Fruit fly (Drosophila melanogaster) whole organism, embryonic: ENCODE results near the gene Cpsf100.
A peak's percentile ranks its signal among the peaks of the same experiment; 100 is the strongest.

Experiments used
- Antp ChIP-seq: fragments of 200-800 bp; sonication (Bioruptor generic); optimal IDR thresholded peaks from 3 replicates; lab custom pipeline; 2016; ENCODE audit warnings: missing biosample characterization, missing genetic modification characterization
- Bteb2 ChIP-seq: fragments of 200-800 bp; sonication (Bioruptor generic); optimal IDR thresholded peaks from 2 replicates; lab custom pipeline; 2016; ENCODE audit warnings: missing biosample characterization, missing genetic modification characterization
- CG11456 ChIP-seq: fragments of 200-800 bp; sonication (Bioruptor generic); IDR thresholded peaks from 3 replicates; pipeline ENCODE4 v1.3.6; 2022; ENCODE audit warnings: missing biosample characterization, missing genetic modification characterization
- CG12659 ChIP-seq: fragments of 200-800 bp; sonication (Bioruptor generic); optimal IDR thresholded peaks from 3 replicates; lab custom pipeline; 2017; ENCODE audit warnings: mild to moderate bottlenecking, missing biosample characterization, missing genetic modification reagents, missing genetic modification characterization
- CG15011 ChIP-seq: fragments of 200-800 bp; sonication (Bioruptor generic); optimal IDR thresholded peaks from 3 replicates; lab custom pipeline; 2018; ENCODE audit warnings: missing biosample characterization, mild to moderate bottlenecking, missing genetic modification characterization
- CG16813 ChIP-seq: fragments of 200-800 bp; sonication (Bioruptor generic); IDR thresholded peaks from 3 replicates; pipeline ENCODE4 v1.3.6; 2022; ENCODE audit warnings: missing biosample characterization, missing genetic modification characterization; ENCODE audit not compliant: partially characterized antibody
- CG16815 ChIP-seq: fragments of 200-800 bp; sonication (Bioruptor generic); optimal IDR thresholded peaks from 3 replicates; lab custom pipeline; 2017; ENCODE audit warnings: missing biosample characterization, mild to moderate bottlenecking, missing genetic modification characterization
- CG17829 ChIP-seq: fragments of 200-800 bp; optimal IDR thresholded peaks from 2 replicates; lab custom pipeline; 2019; ENCODE audit warnings: missing biosample characterization, mild to moderate bottlenecking, missing genetic modification characterization, moderate library complexity
- CG17912 ChIP-seq: fragments of 200-800 bp; sonication (Bioruptor generic); optimal IDR thresholded peaks from 2 replicates; lab custom pipeline; 2018; ENCODE audit warnings: missing biosample characterization, mild to moderate bottlenecking, missing genetic modification characterization
- CG2129 ChIP-seq: fragments of 200-800 bp; sonication (Bioruptor generic); IDR thresholded peaks from 2 replicates; pipeline ENCODE4 v1.3.6; 2022; ENCODE audit warnings: missing biosample characterization, missing genetic modification characterization; ENCODE audit not compliant: partially characterized antibody
- CG2889 ChIP-seq: fragments of 200-800 bp; sonication (Bioruptor generic); IDR thresholded peaks from 3 replicates; pipeline ENCODE4 v1.3.6; 2022; ENCODE audit warnings: missing biosample characterization, missing genetic modification characterization
- CG32767 ChIP-seq: fragments of 200-800 bp; sonication (Bioruptor generic); IDR thresholded peaks from 2 replicates; pipeline ENCODE4 v1.3.6; 2022; ENCODE audit warnings: missing biosample characterization, missing genetic modification characterization
- CG33213 ChIP-seq: fragments of 200-800 bp; sonication (Bioruptor generic); optimal IDR thresholded peaks from 3 replicates; lab custom pipeline; 2016; ENCODE audit warnings: missing biosample characterization, missing genetic modification characterization
- CG34376 ChIP-seq: fragments of 200-800 bp; sonication (Bioruptor generic); optimal IDR thresholded peaks from 2 replicates; lab custom pipeline; 2018; ENCODE audit warnings: missing biosample characterization, mild to moderate bottlenecking, missing genetic modification characterization
- CG42726 ChIP-seq: fragments of 200-800 bp; sonication (Bioruptor generic); IDR thresholded peaks from 2 replicates; pipeline ENCODE4 v1.3.6; 2022; ENCODE audit warnings: missing biosample characterization, missing genetic modification characterization; ENCODE audit not compliant: partially characterized antibody
- CG4360 ChIP-seq: fragments of 200-800 bp; sonication (Bioruptor generic); IDR thresholded peaks from 2 replicates; pipeline ENCODE4 v1.3.6; 2022; ENCODE audit warnings: missing biosample characterization, missing genetic modification characterization
- CG7963 ChIP-seq: fragments of 200-800 bp; sonication (Bioruptor generic); IDR thresholded peaks from 3 replicates; pipeline ENCODE4 v1.3.6; 2022; ENCODE audit warnings: missing biosample characterization, missing genetic modification characterization; ENCODE audit not compliant: partially characterized antibody
- CG8089 ChIP-seq: fragments of 200-800 bp; sonication (Bioruptor generic); optimal IDR thresholded peaks from 3 replicates; lab custom pipeline; 2016; ENCODE audit warnings: missing biosample characterization, missing genetic modification characterization
- CG8944 ChIP-seq: fragments of 200-800 bp; sonication (Bioruptor generic); optimal IDR thresholded peaks from 3 replicates; lab custom pipeline; 2016; ENCODE audit warnings: missing biosample characterization, missing genetic modification characterization
- CG9797 ChIP-seq: fragments of 200-800 bp; sonication (Bioruptor generic); optimal IDR thresholded peaks from 3 replicates; lab custom pipeline; 2018; ENCODE audit warnings: missing biosample characterization, mild to moderate bottlenecking, missing genetic modification characterization
- Doc3 ChIP-seq: fragments of 200-800 bp; sonication (Bioruptor generic); IDR thresholded peaks from 3 replicates; pipeline ENCODE4 v1.3.6; 2022; ENCODE audit warnings: missing biosample characterization, missing genetic modification characterization; ENCODE audit not compliant: partially characterized antibody
- Dref ChIP-seq: fragments of 200-800 bp; sonication (Bioruptor generic); IDR thresholded peaks from 2 replicates; pipeline ENCODE4 v1.3.6; 2022; ENCODE audit warnings: missing biosample characterization, missing genetic modification characterization
- Hmx ChIP-seq: fragments of 200-800 bp; sonication (Bioruptor generic); optimal IDR thresholded peaks from 2 replicates; lab custom pipeline; 2016; ENCODE audit warnings: missing biosample characterization, missing genetic modification characterization
- MBD-R2 ChIP-seq: fragments of 200-800 bp; sonication (Bioruptor generic); IDR thresholded peaks from 2 replicates; pipeline ENCODE4 v1.3.6; 2022; ENCODE audit warnings: missing biosample characterization, missing genetic modification characterization
- MESR4 ChIP-seq: fragments of 200-800 bp; sonication (Bioruptor generic); optimal IDR thresholded peaks from 2 replicates; lab custom pipeline; 2018; ENCODE audit warnings: missing biosample characterization, mild to moderate bottlenecking, missing genetic modification characterization, moderate library complexity
- Med ChIP-seq: fragments of 200-800 bp; sonication (Bioruptor generic); peaks from one replicate; lab custom pipeline; 2016; ENCODE audit warnings: missing biosample characterization, missing genetic modification characterization, mild to moderate bottlenecking, inconsistent platforms, moderate library complexity
- Myb ChIP-seq: fragments of 200-800 bp; sonication (Bioruptor generic); optimal IDR thresholded peaks from 2 replicates; lab custom pipeline; 2016; ENCODE audit warnings: missing biosample characterization, missing genetic modification characterization
- NC2β ChIP-seq: fragments of 200-800 bp; sonication (Bioruptor generic); optimal IDR thresholded peaks from 2 replicates; lab custom pipeline; 2016; ENCODE audit warnings: missing biosample characterization, missing genetic modification characterization
- Opbp ChIP-seq: fragments of 200-800 bp; sonication (Bioruptor generic); IDR thresholded peaks from 3 replicates; pipeline ENCODE4 v1.3.6; 2022; ENCODE audit warnings: missing biosample characterization, missing genetic modification characterization; ENCODE audit not compliant: partially characterized antibody
- Sin3A ChIP-seq: fragments of >200 bp; optimal IDR thresholded peaks from 2 replicates; lab custom pipeline; 2018
- Sry-δ ChIP-seq: fragments of 200-800 bp; sonication (Bioruptor generic); optimal IDR thresholded peaks from 2 replicates; lab custom pipeline; 2016; ENCODE audit warnings: missing biosample characterization, missing genetic modification characterization
- Stat92E ChIP-seq, 3 experiments: fragments of >200 bp in 2 of 3; fragments of 200-800 bp in 1 of 3; sonication (Bioruptor generic) in 1 of 3; optimal IDR thresholded peaks; 2 replicates each; lab custom pipeline; 2017 to 2019; ENCODE audit warnings: missing biosample characterization in 3 of 3, missing genetic modification characterization in 3 of 3, mild to moderate bottlenecking in 1 of 3, moderate library complexity in 1 of 3
- Trl ChIP-seq, 3 experiments: fragments of >200 bp in 2 of 3; fragments of 200-800 bp in 1 of 3; sonication (Bioruptor generic) in 1 of 3; optimal IDR thresholded peaks; 2 replicates in 1 of 3; 3 replicates in 2 of 3; lab custom pipeline; 2016 to 2017; ENCODE audit warnings: missing biosample characterization in 1 of 3, missing genetic modification characterization in 1 of 3
- YL-1 ChIP-seq: fragments of 200-800 bp; sonication (Bioruptor generic); optimal IDR thresholded peaks from 3 replicates; lab custom pipeline; 2017; ENCODE audit warnings: missing biosample characterization, mild to moderate bottlenecking, missing genetic modification characterization
- al ChIP-seq: fragments of 200-800 bp; sonication (Bioruptor generic); IDR thresholded peaks from 2 replicates; pipeline ENCODE4 v1.3.6; 2022; ENCODE audit warnings: missing biosample characterization, missing genetic modification characterization
- ato ChIP-seq: fragments of 200-800 bp; sonication (Bioruptor generic); IDR thresholded peaks from 2 replicates; pipeline ENCODE4 v1.3.6; 2022; ENCODE audit warnings: missing biosample characterization, missing genetic modification characterization; ENCODE audit not compliant: partially characterized antibody
- corto ChIP-seq: fragments of 200-800 bp; sonication (Bioruptor generic); optimal IDR thresholded peaks from 2 replicates; lab custom pipeline; 2016; ENCODE audit warnings: missing biosample characterization, mild to moderate bottlenecking, missing genetic modification characterization, moderate library complexity
- exex ChIP-seq: fragments of 200-800 bp; sonication (Bioruptor generic); optimal IDR thresholded peaks from 4 replicates; lab custom pipeline; 2018; ENCODE audit warnings: missing biosample characterization, mild to moderate bottlenecking, missing genetic modification characterization, moderate library complexity
- hb ChIP-seq: fragments of 200-800 bp; sonication (Bioruptor generic); IDR thresholded peaks from 3 replicates; pipeline ENCODE4 v1.3.6; 2022; ENCODE audit warnings: missing biosample characterization, missing genetic modification characterization; ENCODE audit not compliant: partially characterized antibody
- her ChIP-seq: fragments of 200-800 bp; sonication (Bioruptor generic); optimal IDR thresholded peaks from 2 replicates; lab custom pipeline; 2016; ENCODE audit warnings: missing biosample characterization, missing genetic modification characterization
- hth ChIP-seq: fragments of >200 bp; optimal IDR thresholded peaks from 2 replicates; lab custom pipeline; 2017; ENCODE audit warnings: inconsistent platforms
- inv ChIP-seq: fragments of 200-800 bp; sonication (Bioruptor generic); IDR thresholded peaks from 2 replicates; pipeline ENCODE4 v1.3.6; 2022; ENCODE audit warnings: missing biosample characterization, missing genetic modification characterization; ENCODE audit not compliant: partially characterized antibody
- lbe ChIP-seq: fragments of 200-800 bp; sonication (Bioruptor generic); optimal IDR thresholded peaks from 2 replicates; lab custom pipeline; 2016; ENCODE audit warnings: missing biosample characterization, mild to moderate bottlenecking, missing genetic modification characterization
- nom ChIP-seq: fragments of 200-800 bp; sonication (Bioruptor generic); optimal IDR thresholded peaks from 2 replicates; lab custom pipeline; 2017; ENCODE audit warnings: missing biosample characterization, missing genetic modification characterization, mild to moderate bottlenecking, moderate library complexity, missing genetic modification reagents
- sd ChIP-seq: fragments of 200-800 bp; sonication (Bioruptor generic); optimal IDR thresholded peaks from 3 replicates; lab custom pipeline; 2018; ENCODE audit warnings: missing biosample characterization, mild to moderate bottlenecking, missing genetic modification characterization, moderate library complexity
- sens ChIP-seq: fragments of 200-800 bp; sonication (Bioruptor generic); peaks from one replicate; lab custom pipeline; 2016; ENCODE audit warnings: missing biosample characterization, missing genetic modification characterization
- trem ChIP-seq: fragments of 200-800 bp; optimal IDR thresholded peaks from 3 replicates; lab custom pipeline; 2019; ENCODE audit warnings: missing biosample characterization, mild to moderate bottlenecking, missing genetic modification characterization, moderate library complexity
- zen2 ChIP-seq: fragments of 200-800 bp; sonication (Bioruptor generic); IDR thresholded peaks from 3 replicates; pipeline ENCODE4 v1.3.6; 2022; ENCODE audit warnings: missing biosample characterization, missing genetic modification characterization; ENCODE audit not compliant: partially characterized antibody
- zfh2 ChIP-seq: fragments of 200-800 bp; sonication (Bioruptor generic); optimal IDR thresholded peaks from 2 replicates; lab custom pipeline; 2016; ENCODE audit warnings: missing biosample characterization, missing genetic modification characterization

The Cpsf100 gene

dm6 chr3R:29062717-29063206 lies 28.4 kb downstream of the Cpsf100 start, which contains the start of the genes Cul5 and Bicra (continued):
- TF ChIP-seq Stat92E (GFP tag; optimal IDR thresholded peaks at IDR 0.05; lab: Kevin White, UChicago), result peak in 1 of 3 experiments; percentile 61
- TF ChIP-seq MBD-R2, result peak; percentile 61
- peak; percentile 87 for TF ChIP-seq Med (GFP tag; lab: Kevin White, UChicago)
- TF ChIP-seq Doc3 (GFP tag; lab: Robert Waterston, UW), result peak; percentile 81; the same call in 2 of the 3 replicates
- TF ChIP-seq CG11456 (GFP tag; lab: Robert Waterston, UW), result peak; percentile 3; the same call in 1 of the 3 replicates
- peak; percentile 81 for TF ChIP-seq CG42726 (GFP tag; lab: Robert Waterston, UW)
- peak; percentile 41 for TF ChIP-seq CG17912
- TF ChIP-seq CG16815 (GFP tag; lab: Kevin White, UChicago), result no peak
- TF ChIP-seq Dref (GFP tag; lab: Robert Waterston, UW), result peak; percentile 96
- TF ChIP-seq YL-1 (GFP tag; lab: Kevin White, UChicago), result peak; percentile 91
- no peak for TF ChIP-seq Hmx (GFP tag; lab: Kevin White, UChicago)
- peak; percentile 93 for TF ChIP-seq Opbp
- TF ChIP-seq CG32767 (GFP tag; lab: Robert Waterston, UW), result no peak
- no peak for TF ChIP-seq sd (tag; lab: Kevin White, UChicago)
- no peak for TF ChIP-seq al (GFP tag; lab: Robert Waterston, UW)
- peak; percentile 90 for TF ChIP-seq CG16813 (GFP tag; lab: Robert Waterston, UW)
- TF ChIP-seq Sin3A (lab: Kevin White, UChicago), result peak; percentile 84
- peak; percentile 54 for TF ChIP-seq lbe (GFP tag; lab: Kevin White, UChicago)
- peak; percentile 92 for TF ChIP-seq hb (GFP tag; lab: Robert Waterston, UW)
- TF ChIP-seq trem, result peak; percentile 7
- peak; percentile 9 for TF ChIP-seq CG33213 (GFP tag; lab: Kevin White, UChicago)
- peak; percentile 63 for TF ChIP-seq CG2129 (GFP tag; lab: Robert Waterston, UW)
- no peak for TF ChIP-seq CG2889 (GFP tag; lab: Robert Waterston, UW)
- peak; percentile 3 for TF ChIP-seq Antp (GFP tag; lab: Kevin White, UChicago)
- peak; percentile 37 for TF ChIP-seq exex (tag; lab: Kevin White, UChicago)
- peak; percentile 86; the same call in 1 of the 2 replicates for TF ChIP-seq inv
- peak; percentile 4 for TF ChIP-seq sens (GFP tag; lab: Kevin White, UChicago)
- peak; percentile 48; the same call in 1 of the 2 replicates for TF ChIP-seq CG4360
- TF ChIP-seq Sry-δ (GFP tag; lab: Kevin White, UChicago), result peak; percentile 80
- TF ChIP-seq corto, result peak; percentile 67
- TF ChIP-seq NC2β (GFP tag; lab: Kevin White, UChicago), result peak; percentile 14
- peak; percentile 48 for TF ChIP-seq CG12659 (GFP tag; lab: Kevin White, UChicago)
- TF ChIP-seq CG9797 (GFP tag; lab: Kevin White, UChicago), result peak; percentile 21
- peak; percentile 92 for TF ChIP-seq CG7963 (GFP tag; lab: Robert Waterston, UW)
- TF ChIP-seq CG15011, result no peak
- TF ChIP-seq MESR4, result peak; percentile 94
- TF ChIP-seq Trl (optimal IDR thresholded peaks at IDR 0.05; lab: Kevin White, UChicago), result no peak
- peak; percentile 39 for TF ChIP-seq Trl (GFP tag; optimal IDR thresholded peaks at IDR 0.05; lab: Kevin White, UChicago)
- peak; percentile 2 for TF ChIP-seq zfh2 (GFP tag; lab: Kevin White, UChicago)
- no peak for TF ChIP-seq CG8089 (GFP tag; lab: Kevin White, UChicago)
- peak; percentile 26 for TF ChIP-seq Myb (GFP tag; lab: Kevin White, UChicago)
- TF ChIP-seq hth (lab: Kevin White, UChicago), result no peak
- no peak for TF ChIP-seq CG17829 (tag; lab: Kevin White, UChicago)
- peak; percentile 14 for TF ChIP-seq Bteb2 (GFP tag; lab: Kevin White, UChicago)
- no peak for TF ChIP-seq CG8944 (GFP tag; lab: Kevin White, UChicago)
- peak; percentile 35 for TF ChIP-seq CG34376
- TF ChIP-seq zen2 (GFP tag; lab: Robert Waterston, UW), result peak; percentile 84; the same call in 2 of the 3 replicates
- peak; percentile 96 for TF ChIP-seq ato (GFP tag; lab: Robert Waterston, UW)
- peak; percentile 43 for TF ChIP-seq nom (GFP tag; lab: Kevin White, UChicago)
- TF ChIP-seq her, result peak; percentile 4
